Worm (Caenorhabditis elegans) whole organism, young adult: ENCODE data around the gene clec-59.

Experiments used
- F10E7.11 ChIP-seq: sonication (generic microtip); optimal IDR thresholded peaks from 2 replicates; lab custom pipeline; 2017; ENCODE audit warnings: mild to moderate bottlenecking, missing genetic modification characterization, moderate library complexity, missing compliant biosample characterization
- F23B12.7 ChIP-seq: sonication (generic microtip); optimal IDR thresholded peaks from 2 replicates; lab custom pipeline; 2017; ENCODE audit warnings: missing genetic modification characterization, mild to moderate bottlenecking, missing compliant biosample characterization, antibody characterized with exemption, moderate library complexity; ENCODE audit not compliant: insufficient read depth
- F39B2.1 ChIP-seq: fragments of 200-800 bp; sonication (Bioruptor generic); IDR thresholded peaks from 2 replicates; pipeline ENCODE4 v1.3.6; 2022; ENCODE audit warnings: missing genetic modification reagents, missing genetic modification characterization, missing compliant biosample characterization
- F55B11.4 ChIP-seq: sonication (generic microtip); optimal IDR thresholded peaks from 2 replicates; lab custom pipeline; 2016; ENCODE audit warnings: missing compliant biosample characterization, missing genetic modification characterization, borderline replicate concordance; ENCODE audit not compliant: insufficient read depth
- F57C9.4 ChIP-seq: sonication (generic microtip); optimal IDR thresholded peaks from 2 replicates; lab custom pipeline; 2017; ENCODE audit warnings: mild to moderate bottlenecking, missing genetic modification characterization, missing compliant biosample characterization
- K11D2.4 ChIP-seq: fragments of 200-800 bp; sonication (Bioruptor generic); IDR thresholded peaks from 2 replicates; pipeline ENCODE4 v1.3.6; 2022; ENCODE audit warnings: missing genetic modification reagents, missing genetic modification characterization, missing compliant biosample characterization
- K12H6.12 ChIP-seq: fragments of 200-800 bp; sonication (Bioruptor generic); optimal IDR thresholded peaks from 2 replicates; lab custom pipeline; 2018; ENCODE audit warnings: mild to moderate bottlenecking, missing genetic modification characterization, missing compliant biosample characterization
- T26A5.8 ChIP-seq: sonication (generic microtip); optimal IDR thresholded peaks from 2 replicates; lab custom pipeline; 2016; ENCODE audit warnings: missing genetic modification characterization, missing compliant biosample characterization
- Y53F4B.3 ChIP-seq: fragments of 200-800 bp; sonication (Bioruptor generic); IDR thresholded peaks from 2 replicates; pipeline ENCODE4 v1.3.6; 2022; ENCODE audit warnings: missing genetic modification reagents, missing genetic modification characterization, missing compliant biosample characterization
- Y53G8AR.9 ChIP-seq: fragments of 200-800 bp; sonication (Bioruptor generic); conservative IDR thresholded peaks from 2 replicates; pipeline ENCODE4 v1.3.6; 2022; ENCODE audit warnings: missing genetic modification reagents, missing genetic modification characterization, missing compliant biosample characterization
- Y56A3A.18 ChIP-seq: fragments of 200-800 bp; sonication (Bioruptor generic); IDR thresholded peaks from 2 replicates; pipeline ENCODE4 v1.3.6; 2022; ENCODE audit warnings: missing genetic modification reagents, missing genetic modification characterization, missing compliant biosample characterization
- Y67H2A.10 ChIP-seq: fragments of 200-800 bp; sonication (Bioruptor generic); conservative IDR thresholded peaks from 2 replicates; pipeline ENCODE4 v1.3.6; 2022; ENCODE audit warnings: missing genetic modification reagents, missing genetic modification characterization, missing compliant biosample characterization
- Y79H2A.3 ChIP-seq: fragments of 200-800 bp; sonication (Bioruptor generic); conservative IDR thresholded peaks from 2 replicates; pipeline ENCODE4 v1.3.6; 2022; ENCODE audit warnings: missing genetic modification reagents, missing genetic modification characterization, missing compliant biosample characterization
- Y95B8A.8 ChIP-seq: fragments of 200-800 bp; sonication (Bioruptor generic); IDR thresholded peaks from 2 replicates; pipeline ENCODE4 v1.3.6; 2022; ENCODE audit warnings: missing genetic modification reagents, missing genetic modification characterization, missing compliant biosample characterization
- akir-1 ChIP-seq: fragments of 200-800 bp; sonication (Bioruptor generic); optimal IDR thresholded peaks from 2 replicates; lab custom pipeline; 2018; ENCODE audit warnings: mild to moderate bottlenecking, missing genetic modification characterization, moderate library complexity, missing compliant biosample characterization
- aptf-2 ChIP-seq: fragments of 200-800 bp; sonication (Bioruptor generic); conservative IDR thresholded peaks from 2 replicates; pipeline ENCODE4 v1.3.6; 2022; ENCODE audit warnings: missing genetic modification reagents, missing genetic modification characterization, missing compliant biosample characterization
- aptf-3 ChIP-seq: fragments of 200-800 bp; sonication (Bioruptor generic); IDR thresholded peaks from 2 replicates; pipeline ENCODE4 v1.3.6; 2022; ENCODE audit warnings: missing genetic modification characterization, missing compliant biosample characterization
- bed-2 ChIP-seq: fragments of 200-800 bp; sonication (Bioruptor generic); IDR thresholded peaks from 2 replicates; pipeline ENCODE4 v1.3.6; 2022; ENCODE audit warnings: missing genetic modification reagents, missing genetic modification characterization, missing compliant biosample characterization
- cebp-1 ChIP-seq, 2 experiments: fragments of 200-800 bp in 1 of 2; sonication (Bioruptor generic) in 1 of 2; sonication (generic microtip) in 1 of 2; IDR thresholded peaks in 1 of 2; optimal IDR thresholded peaks in 1 of 2; 2 replicates each; pipeline versions ENCODE4 v1.3.6 to Lab custom; 2017 to 2022; ENCODE audit warnings: missing compliant biosample characterization in 2 of 2, missing genetic modification characterization in 2 of 2, mild to moderate bottlenecking in 1 of 2, missing genetic modification reagents in 1 of 2, moderate library complexity in 1 of 2
- ceh-58 ChIP-seq: fragments of 200-800 bp; sonication (Bioruptor generic); IDR thresholded peaks from 2 replicates; pipeline ENCODE4 v1.3.6; 2022; ENCODE audit warnings: missing genetic modification characterization, missing compliant biosample characterization
- ceh-91 ChIP-seq: fragments of 200-800 bp; sonication (Bioruptor generic); IDR thresholded peaks from 2 replicates; pipeline ENCODE4 v1.3.6; 2022; ENCODE audit warnings: missing genetic modification reagents, missing genetic modification characterization, missing compliant biosample characterization
- chd-7 ChIP-seq: sonication (generic microtip); optimal IDR thresholded peaks from 2 replicates; lab custom pipeline; 2016; ENCODE audit warnings: mild to moderate bottlenecking, missing genetic modification characterization, moderate library complexity, missing compliant biosample characterization
- dpff-1 ChIP-seq: sonication (generic microtip); optimal IDR thresholded peaks from 2 replicates; lab custom pipeline; 2017; ENCODE audit warnings: mild to moderate bottlenecking, missing genetic modification characterization, missing compliant biosample characterization
- dpl-1 ChIP-seq: fragments of 150-350 bp; optimal IDR thresholded peaks from 2 replicates; lab custom pipeline; 2014; ENCODE audit warnings: missing biosample characterization, missing genetic modification reagents, missing genetic modification characterization
- egl-18 ChIP-seq: fragments of 200-800 bp; sonication (Bioruptor generic); IDR thresholded peaks from 2 replicates; pipeline ENCODE4 v1.3.6; 2022; ENCODE audit warnings: missing genetic modification reagents, missing genetic modification characterization, missing compliant biosample characterization
- egrh-3 ChIP-seq: fragments of 200-800 bp; sonication (Bioruptor generic); IDR thresholded peaks from 2 replicates; pipeline ENCODE4 v1.3.6; 2022; ENCODE audit warnings: missing genetic modification reagents, missing genetic modification characterization, missing compliant biosample characterization
- ets-4 ChIP-seq: fragments of 200-800 bp; sonication (Bioruptor generic); optimal IDR thresholded peaks from 2 replicates; lab custom pipeline; 2018; ENCODE audit warnings: mild to moderate bottlenecking, missing genetic modification characterization, missing compliant biosample characterization
- gei-17 ChIP-seq: fragments of 200-800 bp; sonication (Bioruptor generic); optimal IDR thresholded peaks from 2 replicates; lab custom pipeline; 2018; ENCODE audit warnings: mild to moderate bottlenecking, missing genetic modification characterization, missing compliant biosample characterization
- hlh-12 ChIP-seq: sonication (generic microtip); optimal IDR thresholded peaks from 2 replicates; lab custom pipeline; 2016; ENCODE audit warnings: missing genetic modification characterization, missing compliant biosample characterization
- hmg-1.2 ChIP-seq: fragments of 200-800 bp; sonication (Bioruptor generic); IDR thresholded peaks from 2 replicates; pipeline ENCODE4 v1.3.6; 2022; ENCODE audit warnings: missing genetic modification reagents, missing genetic modification characterization, missing compliant biosample characterization
- let-607 ChIP-seq, 2 experiments: fragments of 200-800 bp in 1 of 2; sonication (Bioruptor generic) in 1 of 2; sonication (generic microtip) in 1 of 2; optimal IDR thresholded peaks; 2 replicates each; lab custom pipeline; 2016 to 2018; ENCODE audit warnings: mild to moderate bottlenecking in 2 of 2, missing compliant biosample characterization in 2 of 2, missing genetic modification characterization in 2 of 2, moderate library complexity in 2 of 2, missing genotype in 1 of 2
- lin-26 ChIP-seq: fragments of 200-800 bp; sonication (Bioruptor generic); IDR thresholded peaks from 2 replicates; pipeline ENCODE4 v1.3.6; 2022; ENCODE audit warnings: missing genetic modification reagents, missing genetic modification characterization, missing compliant biosample characterization
- lsl-1 ChIP-seq: fragments of 200-800 bp; sonication (Bioruptor generic); optimal IDR thresholded peaks from 2 replicates; lab custom pipeline; 2018; ENCODE audit warnings: mild to moderate bottlenecking, missing genetic modification characterization, moderate library complexity, missing compliant biosample characterization
- madf-10 ChIP-seq: sonication (generic microtip); optimal IDR thresholded peaks from 2 replicates; lab custom pipeline; 2016; ENCODE audit warnings: mild to moderate bottlenecking, missing genetic modification characterization, missing compliant biosample characterization
- mes-4 ChIP-seq: sonication (generic microtip); optimal IDR thresholded peaks from 2 replicates; lab custom pipeline; 2016; ENCODE audit warnings: missing genotype, missing genetic modification characterization, missing compliant biosample characterization
- mxl-1 ChIP-seq: sonication (generic microtip); optimal IDR thresholded peaks from 2 replicates; lab custom pipeline; 2016; ENCODE audit warnings: missing genetic modification characterization, missing compliant biosample characterization
- nhr-80 ChIP-seq: sonication (generic microtip); optimal IDR thresholded peaks from 2 replicates; lab custom pipeline; 2016; ENCODE audit warnings: missing genetic modification characterization, missing compliant biosample characterization
- nhr-90 ChIP-seq: sonication (generic microtip); optimal IDR thresholded peaks from 2 replicates; lab custom pipeline; 2016; ENCODE audit warnings: missing genotype, mild to moderate bottlenecking, missing genetic modification characterization, missing compliant biosample characterization
- rcor-1 ChIP-seq: fragments of 200-800 bp; sonication (Bioruptor generic); IDR thresholded peaks from 2 replicates; pipeline ENCODE4 v1.3.6; 2022; ENCODE audit warnings: missing genetic modification reagents, missing genetic modification characterization, missing compliant biosample characterization
- rpc-1 ChIP-seq, 2 experiments: fragments of 150-350 bp in 1 of 2; sonication (generic microtip) in 1 of 2; optimal IDR thresholded peaks; 2 replicates each; lab custom pipeline; 2014 to 2018; ENCODE audit warnings: missing biosample characterization in 1 of 2, missing genetic modification characterization in 1 of 2, missing genetic modification reagents in 1 of 2, missing genotype in 1 of 2
- tbp1 ChIP-seq: fragments of 200-800 bp; sonication (Bioruptor generic); optimal IDR thresholded peaks from 2 replicates; lab custom pipeline; 2018; ENCODE audit warnings: mild to moderate bottlenecking, missing genetic modification characterization, missing compliant biosample characterization
- unc-130 ChIP-seq: sonication (generic microtip); optimal IDR thresholded peaks from 2 replicates; lab custom pipeline; 2016; ENCODE audit warnings: missing genetic modification reagents, missing genetic modification characterization, missing compliant biosample characterization
- zfh-2 ChIP-seq: fragments of 200-800 bp; sonication (Bioruptor generic); conservative IDR thresholded peaks from 2 replicates; pipeline ENCODE4 v1.3.6; 2022; ENCODE audit warnings: missing genetic modification reagents, missing genetic modification characterization, missing compliant biosample characterization
- zim-3 ChIP-seq: sonication (generic microtip); optimal IDR thresholded peaks from 2 replicates; lab custom pipeline; 2017; ENCODE audit warnings: mild to moderate bottlenecking, missing genetic modification characterization, moderate library complexity, missing compliant biosample characterization
- ztf-18 ChIP-seq: sonication (generic microtip); optimal IDR thresholded peaks from 2 replicates; lab custom pipeline; 2016; ENCODE audit warnings: missing genotype, mild to moderate bottlenecking, missing genetic modification characterization, missing compliant biosample characterization
- ztf-25 ChIP-seq: fragments of 200-800 bp; sonication (Bioruptor generic); IDR thresholded peaks from 2 replicates; pipeline ENCODE4 v1.3.6; 2022; ENCODE audit warnings: missing genetic modification reagents, missing genetic modification characterization, missing compliant biosample characterization

Gene clec-59

DNA sequence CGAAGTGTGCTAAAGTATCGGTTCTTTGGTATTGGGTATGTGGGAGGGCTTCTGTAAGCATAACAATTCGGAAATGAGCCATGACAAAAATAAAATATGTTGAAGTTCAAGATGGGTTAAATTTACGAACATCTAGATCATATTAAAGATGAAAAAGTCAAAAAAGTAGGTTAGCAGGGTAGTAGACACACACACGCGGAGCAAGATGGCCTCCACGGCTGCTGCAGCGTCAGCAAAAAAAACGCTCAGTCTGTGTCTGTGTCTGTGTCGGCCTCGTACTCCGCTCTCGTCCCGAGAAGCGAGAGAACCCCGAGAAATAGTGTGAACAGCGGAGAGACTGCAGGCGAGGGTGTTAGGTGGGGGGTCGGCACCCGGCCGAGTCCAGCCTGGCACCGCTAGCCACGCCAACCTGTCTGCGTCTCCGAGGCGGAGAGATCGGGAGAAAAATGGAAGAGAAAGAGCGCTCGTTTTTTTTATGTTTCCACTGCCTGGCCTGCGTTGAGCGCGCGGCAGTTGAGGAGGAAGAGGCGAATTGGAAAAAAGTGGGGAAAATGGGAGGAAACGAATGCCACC, 23.3 kb upstream of the clec-59 start, which contains the start of gene myrf-1 (continued):
- peak; percentile 18 for TF ChIP-seq nhr-90
- TF ChIP-seq mes-4 (tag; lab: Kevin White, UChicago): no peak
- TF ChIP-seq K12H6.12 (tag; lab: Kevin White, UChicago): peak; percentile 88
- peak; percentile 79 for TF ChIP-seq chd-7 (tag; lab: Kevin White, UChicago)
- TF ChIP-seq F23B12.7: peak; percentile 12
- no peak for TF ChIP-seq lsl-1 (GFP tag; lab: Kevin White, UChicago)
- peak; percentile 25; the same call in 1 of the 2 replicates for TF ChIP-seq cebp-1 (GFP tag; IDR thresholded peaks at IDR 0.05; lab: Robert Waterston, UW)
- peak; percentile 84 for TF ChIP-seq cebp-1 (tag; optimal IDR thresholded peaks at IDR 0.05; lab: Kevin White, UChicago)
- no peak for TF ChIP-seq Y53G8AR.9 (GFP tag; lab: Robert Waterston, UW)
- no peak for TF ChIP-seq aptf-3 (GFP tag; lab: Robert Waterston, UW)
- TF ChIP-seq rpc-1 (optimal IDR thresholded peaks at IDR 0.05; lab: Kevin White, UChicago): no peak
- no peak for TF ChIP-seq rpc-1 (tag; optimal IDR thresholded peaks at IDR 0.05; lab: Kevin White, UChicago)
- TF ChIP-seq hlh-12: no peak
- no peak for TF ChIP-seq zim-3 (tag; lab: Kevin White, UChicago)
- peak; percentile 21 for TF ChIP-seq akir-1 (GFP tag; lab: Kevin White, UChicago)
- peak; percentile 100 for TF ChIP-seq zfh-2 (GFP tag; lab: Robert Waterston, UW)
- peak; percentile 64 for TF ChIP-seq ets-4 (GFP tag; lab: Kevin White, UChicago)
- no peak for TF ChIP-seq Y56A3A.18 (GFP tag; lab: Robert Waterston, UW)
- peak; percentile 57 for TF ChIP-seq madf-10 (tag; lab: Kevin White, UChicago)
- 0 out of 2 replicates have a peak, but pooled peaks have one; percentile 9 for TF ChIP-seq bed-2 (GFP tag; lab: Robert Waterston, UW)
- peak; percentile 91 for TF ChIP-seq hmg-1.2 (GFP tag; lab: Robert Waterston, UW)
- TF ChIP-seq tbp1: no peak
- TF ChIP-seq unc-130 (GFP tag; lab: Kevin White, UChicago): no peak
- peak; percentile 97 for TF ChIP-seq egrh-3 (GFP tag; lab: Robert Waterston, UW)
- TF ChIP-seq ztf-25: no peak
- TF ChIP-seq Y79H2A.3: no peak
- no peak; the same call in 1 of the 2 replicates for TF ChIP-seq Y67H2A.10
- TF ChIP-seq dpff-1 (tag; lab: Kevin White, UChicago): no peak
- TF ChIP-seq ceh-91: no peak
- TF ChIP-seq F39B2.1 (GFP tag; lab: Robert Waterston, UW): no peak
- no peak for TF ChIP-seq Y53F4B.3
- TF ChIP-seq T26A5.8 (tag; lab: Kevin White, UChicago): no peak
- peak; percentile 57 for TF ChIP-seq ztf-18 (tag; lab: Kevin White, UChicago)

DNA sequence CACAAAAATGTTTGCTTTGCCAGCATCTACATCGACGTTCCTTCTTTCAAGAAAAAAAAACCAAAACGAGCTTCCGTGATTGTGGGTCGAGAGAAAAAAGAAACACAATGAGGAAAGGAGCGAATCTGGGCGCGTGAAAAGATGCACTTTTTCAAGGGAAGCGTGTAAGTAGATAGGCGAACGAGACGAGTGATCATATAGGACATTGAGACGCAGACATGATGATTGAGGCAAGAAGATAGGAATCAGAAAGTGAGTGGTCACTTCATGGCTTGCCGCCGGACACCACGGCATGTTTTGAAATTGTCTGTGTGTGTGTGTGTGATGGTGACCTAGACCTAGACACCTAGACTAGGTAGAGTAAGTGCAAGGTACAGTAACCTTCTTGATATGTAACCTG, 22.3 kb upstream of the clec-59 start:
- TF ChIP-seq zfh-2 (GFP tag; lab: Robert Waterston, UW) (0 out of 2 replicates have a peak, but pooled peaks have one; percentile 17), egl-18 (no peak), nhr-80 (tag; lab: Kevin White, UChicago) (peak; percentile 17), hmg-1.2 (GFP tag; lab: Robert Waterston, UW) (peak; percentile 68; the same call in 1 of the 2 replicates)
- TF ChIP-seq, all 124 proteins: peak for 3

- no peak for TF ChIP-seq F10E7.11 (tag; lab: Kevin White, UChicago)
- no peak for TF ChIP-seq lin-26 (GFP tag; lab: Robert Waterston, UW)
- TF ChIP-seq F55B11.4 (tag; lab: Kevin White, UChicago): no peak
- TF ChIP-seq let-607 (tag; optimal IDR thresholded peaks at IDR 0.05; lab: Kevin White, UChicago): no peak
- no peak for TF ChIP-seq Y53G8AR.9 (GFP tag; lab: Robert Waterston, UW)
- no peak for TF ChIP-seq Y95B8A.8 (GFP tag; lab: Robert Waterston, UW)
- TF ChIP-seq F57C9.4 (tag; lab: Kevin White, UChicago): no peak
- no peak for TF ChIP-seq akir-1 (GFP tag; lab: Kevin White, UChicago)
- no peak for TF ChIP-seq mxl-1 (tag; lab: Kevin White, UChicago)
- no peak for TF ChIP-seq ceh-58 (GFP tag; lab: Robert Waterston, UW)
- TF ChIP-seq gei-17: no peak
- TF ChIP-seq dpl-1 (GFP tag; lab: Kevin White, UChicago): no peak
- TF ChIP-seq rcor-1 (GFP tag; lab: Robert Waterston, UW): no peak
- TF ChIP-seq K11D2.4 (GFP tag; lab: Robert Waterston, UW): no peak
- TF ChIP-seq aptf-2 (GFP tag; lab: Robert Waterston, UW): no peak
Observed at ce11 chrII:10500674-10501073, 21.4 kb upstream of the clec-59 start.
